Fruit fly (Drosophila melanogaster) whole organism, embryonic: Measurements from ENCODE around the gene CG1440.

Experiments
- Aef1 ChIP-seq: fragments of 200-800 bp; sonication (Bioruptor generic); IDR thresholded peaks from 3 replicates; pipeline ENCODE4 v1.3.6; 2022; ENCODE audit warnings: missing biosample characterization, missing genetic modification characterization
- Bgb ChIP-seq: fragments of 200-800 bp; sonication (Bioruptor generic); IDR thresholded peaks from 2 replicates; pipeline ENCODE4 v1.3.6; 2022; ENCODE audit warnings: missing biosample characterization, missing genetic modification characterization; ENCODE audit not compliant: partially characterized antibody
- Bteb2 ChIP-seq: fragments of 200-800 bp; sonication (Bioruptor generic); optimal IDR thresholded peaks from 2 replicates; lab custom pipeline; 2016; ENCODE audit warnings: missing biosample characterization, missing genetic modification characterization
- CG10979 ChIP-seq: fragments of 200-800 bp; sonication (Bioruptor generic); optimal IDR thresholded peaks from 2 replicates; lab custom pipeline; 2018; ENCODE audit warnings: missing biosample characterization, mild to moderate bottlenecking, missing genetic modification characterization, moderate library complexity
- CG11696 ChIP-seq: fragments of 200-800 bp; sonication (Bioruptor generic); IDR thresholded peaks from 2 replicates; pipeline ENCODE4 v1.3.6; 2022; ENCODE audit warnings: missing biosample characterization, missing genetic modification characterization
- CG14441 ChIP-seq: fragments of 200-800 bp; sonication (Bioruptor generic); IDR thresholded peaks from 2 replicates; pipeline ENCODE4 v1.3.6; 2022; ENCODE audit warnings: missing biosample characterization, missing genetic modification characterization
- CG15073 ChIP-seq: fragments of 200-800 bp; sonication (Bioruptor generic); optimal IDR thresholded peaks from 2 replicates; lab custom pipeline; 2016; ENCODE audit warnings: missing biosample characterization, missing genetic modification characterization
- CG1602 ChIP-seq: fragments of 200-800 bp; sonication (Bioruptor generic); optimal IDR thresholded peaks from 3 replicates; lab custom pipeline; 2016; ENCODE audit warnings: missing biosample characterization, missing genetic modification characterization
- CG17359 ChIP-seq: fragments of 200-800 bp; sonication (Bioruptor generic); optimal IDR thresholded peaks from 3 replicates; lab custom pipeline; 2018; ENCODE audit warnings: missing biosample characterization, mild to moderate bottlenecking, missing genetic modification characterization, moderate library complexity
- CG1792 ChIP-seq: fragments of 200-800 bp; sonication (Bioruptor generic); optimal IDR thresholded peaks from 2 replicates; lab custom pipeline; 2016; ENCODE audit warnings: missing biosample characterization, missing genetic modification characterization
- CG18619 ChIP-seq: fragments of 200-800 bp; sonication (Bioruptor generic); optimal IDR thresholded peaks from 3 replicates; lab custom pipeline; 2017; ENCODE audit warnings: missing biosample characterization, mild to moderate bottlenecking, missing genetic modification characterization
- CG30431 ChIP-seq: fragments of 200-800 bp; sonication (Bioruptor generic); optimal IDR thresholded peaks from 2 replicates; lab custom pipeline; 2017; ENCODE audit warnings: missing biosample characterization, missing genetic modification characterization
- CG3163 ChIP-seq: fragments of 200-800 bp; sonication (Bioruptor generic); optimal IDR thresholded peaks from 3 replicates; lab custom pipeline; 2016; ENCODE audit warnings: missing biosample characterization, missing genetic modification characterization
- CG34376 ChIP-seq: fragments of 200-800 bp; sonication (Bioruptor generic); optimal IDR thresholded peaks from 2 replicates; lab custom pipeline; 2018; ENCODE audit warnings: missing biosample characterization, mild to moderate bottlenecking, missing genetic modification characterization
- CG3847 ChIP-seq: fragments of 200-800 bp; sonication (Bioruptor generic); IDR thresholded peaks from 2 replicates; pipeline ENCODE4 v1.3.6; 2022; ENCODE audit warnings: missing biosample characterization, missing genetic modification characterization
- CG5953 ChIP-seq: fragments of 200-800 bp; sonication (Bioruptor generic); IDR thresholded peaks from 2 replicates; pipeline ENCODE4 v1.3.6; 2022; ENCODE audit warnings: missing biosample characterization, missing genetic modification characterization
- CG7357 ChIP-seq: fragments of 200-800 bp; sonication (Bioruptor generic); IDR thresholded peaks from 3 replicates; pipeline ENCODE4 v1.3.6; 2022; ENCODE audit warnings: missing biosample characterization, missing genetic modification characterization
- CG7745 ChIP-seq: fragments of 200-800 bp; sonication (Bioruptor generic); optimal IDR thresholded peaks from 2 replicates; lab custom pipeline; 2018; ENCODE audit warnings: missing biosample characterization, mild to moderate bottlenecking, missing genetic modification characterization, moderate library complexity
- CG7839 ChIP-seq: fragments of 200-800 bp; sonication (Bioruptor generic); optimal IDR thresholded peaks from 3 replicates; lab custom pipeline; 2018; ENCODE audit warnings: missing biosample characterization, mild to moderate bottlenecking, missing genetic modification characterization, moderate library complexity
- CG8388 ChIP-seq: fragments of 200-800 bp; sonication (Bioruptor generic); optimal IDR thresholded peaks from 2 replicates; lab custom pipeline; 2019; ENCODE audit warnings: missing biosample characterization, mild to moderate bottlenecking, missing genetic modification characterization, moderate library complexity
- D ChIP-seq, 2 experiments: fragments of 200-800 bp in 1 of 2; fragments of >200 bp in 1 of 2; sonication (Bioruptor generic) in 1 of 2; optimal IDR thresholded peaks; 2 replicates in 1 of 2; 3 replicates in 1 of 2; lab custom pipeline; 2017; ENCODE audit warnings: mild to moderate bottlenecking in 1 of 2, missing biosample characterization in 1 of 2, missing genetic modification characterization in 1 of 2, missing genetic modification reagents in 1 of 2
- Dek ChIP-seq: fragments of 200-800 bp; sonication (Bioruptor generic); optimal IDR thresholded peaks from 3 replicates; lab custom pipeline; 2019; ENCODE audit warnings: missing biosample characterization, mild to moderate bottlenecking, missing genetic modification characterization, moderate library complexity
- Dfd ChIP-seq, 2 experiments: fragments of >200 bp; optimal IDR thresholded peaks; 2 replicates each; lab custom pipeline; 2017; ENCODE audit warnings: missing biosample characterization in 2 of 2, missing genetic modification characterization in 2 of 2
- E2f1 ChIP-seq: fragments of 200-800 bp; sonication (Bioruptor generic); IDR thresholded peaks from 2 replicates; pipeline ENCODE4 v1.3.6; 2022; ENCODE audit warnings: missing biosample characterization, missing genetic modification characterization
- E2f2 ChIP-seq: fragments of 200-800 bp; sonication (Bioruptor generic); IDR thresholded peaks from 2 replicates; pipeline ENCODE4 v1.3.6; 2022; ENCODE audit warnings: missing biosample characterization, missing genetic modification characterization
- ERR ChIP-seq: fragments of 200-800 bp; sonication (Bioruptor generic); optimal IDR thresholded peaks from 2 replicates; lab custom pipeline; 2016; ENCODE audit warnings: missing biosample characterization, missing genetic modification characterization
- GATAe ChIP-seq: fragments of 200-800 bp; sonication (Bioruptor generic); conservative IDR thresholded peaks from 2 replicates; pipeline ENCODE4 v1.3.6; 2022; ENCODE audit warnings: missing biosample characterization, missing genetic modification characterization
- HLHmδ ChIP-seq: fragments of 200-800 bp; sonication (Bioruptor generic); optimal IDR thresholded peaks from 2 replicates; lab custom pipeline; 2018; ENCODE audit warnings: missing biosample characterization, mild to moderate bottlenecking, missing genetic modification characterization, moderate library complexity
- Hmx ChIP-seq: fragments of 200-800 bp; sonication (Bioruptor generic); optimal IDR thresholded peaks from 2 replicates; lab custom pipeline; 2016; ENCODE audit warnings: missing biosample characterization, missing genetic modification characterization
- Hr78 ChIP-seq, 2 experiments: fragments of 200-800 bp in 1 of 2; fragments of >200 bp in 1 of 2; sonication (Bioruptor generic) in 1 of 2; optimal IDR thresholded peaks; 2 replicates each; lab custom pipeline; 2017 to 2019; ENCODE audit warnings: missing biosample characterization in 2 of 2, missing genetic modification characterization in 2 of 2, mild to moderate bottlenecking in 1 of 2, moderate library complexity in 1 of 2
- Lim3 ChIP-seq: fragments of 200-800 bp; sonication (Bioruptor generic); IDR thresholded peaks from 2 replicates; pipeline ENCODE4 v1.3.6; 2022; ENCODE audit warnings: missing biosample characterization, missing genetic modification characterization
- Mrtf ChIP-seq: fragments of 200-800 bp; sonication (Bioruptor generic); IDR thresholded peaks from 3 replicates; pipeline ENCODE4 v1.3.6; 2022; ENCODE audit warnings: missing biosample characterization, missing genetic modification characterization
- Sry-β ChIP-seq: fragments of 200-800 bp; sonication (Bioruptor generic); optimal IDR thresholded peaks from 2 replicates; lab custom pipeline; 2018; ENCODE audit warnings: missing biosample characterization, mild to moderate bottlenecking, missing genetic modification characterization, moderate library complexity
- Trl ChIP-seq, 3 experiments: fragments of >200 bp in 2 of 3; fragments of 200-800 bp in 1 of 3; sonication (Bioruptor generic) in 1 of 3; optimal IDR thresholded peaks; 2 replicates in 1 of 3; 3 replicates in 2 of 3; lab custom pipeline; 2016 to 2017; ENCODE audit warnings: missing biosample characterization in 1 of 3, missing genetic modification characterization in 1 of 3
- amos ChIP-seq: fragments of 200-800 bp; sonication (Bioruptor generic); IDR thresholded peaks from 2 replicates; pipeline ENCODE4 v1.3.6; 2022; ENCODE audit warnings: missing biosample characterization, missing genetic modification characterization; ENCODE audit not compliant: partially characterized antibody
- bbx ChIP-seq: fragments of 200-800 bp; sonication (Bioruptor generic); IDR thresholded peaks from 2 replicates; pipeline ENCODE4 v1.3.6; 2022; ENCODE audit warnings: missing biosample characterization, missing genetic modification characterization; ENCODE audit not compliant: partially characterized antibody
- ci ChIP-seq: fragments of 200-800 bp; sonication (Bioruptor generic); IDR thresholded peaks from 3 replicates; pipeline ENCODE4 v1.3.6; 2022; ENCODE audit warnings: missing biosample characterization, missing genetic modification characterization
- dan ChIP-seq: fragments of 200-800 bp; sonication (Bioruptor generic); IDR thresholded peaks from 2 replicates; pipeline ENCODE4 v1.3.6; 2022; ENCODE audit warnings: missing biosample characterization, missing genetic modification characterization
- dimm ChIP-seq: fragments of 200-800 bp; sonication (Bioruptor generic); IDR thresholded peaks from 2 replicates; pipeline ENCODE4 v1.3.6; 2022; ENCODE audit warnings: missing biosample characterization, missing genetic modification characterization
- emc ChIP-seq: fragments of 200-800 bp; sonication (Bioruptor generic); optimal IDR thresholded peaks from 2 replicates; lab custom pipeline; 2016; ENCODE audit warnings: missing biosample characterization, missing genetic modification characterization
- eve ChIP-seq, 2 experiments: fragments of >200 bp; optimal IDR thresholded peaks; 2 replicates each; lab custom pipeline; 2017; ENCODE audit warnings: missing biosample characterization in 2 of 2, missing genetic modification characterization in 2 of 2
- fd96Cb ChIP-seq: fragments of 200-800 bp; sonication (Bioruptor generic); optimal IDR thresholded peaks from 2 replicates; lab custom pipeline; 2018; ENCODE audit warnings: missing biosample characterization, mild to moderate bottlenecking, missing genetic modification characterization, moderate library complexity
- fu2 ChIP-seq: fragments of 200-800 bp; sonication (Bioruptor generic); optimal IDR thresholded peaks from 2 replicates; lab custom pipeline; 2016; ENCODE audit warnings: missing biosample characterization, missing genetic modification characterization
- grn ChIP-seq: fragments of 200-800 bp; sonication (Bioruptor generic); optimal IDR thresholded peaks from 3 replicates; lab custom pipeline; 2017; ENCODE audit warnings: missing biosample characterization, missing genetic modification characterization
- pnt ChIP-seq: fragments of 200-800 bp; sonication (Bioruptor generic); optimal IDR thresholded peaks from 3 replicates; lab custom pipeline; 2016; ENCODE audit warnings: missing biosample characterization, missing genetic modification characterization
- shn ChIP-seq: fragments of 200-800 bp; sonication (Bioruptor generic); optimal IDR thresholded peaks from 3 replicates; lab custom pipeline; 2016; ENCODE audit warnings: missing biosample characterization, missing genetic modification characterization
- sob ChIP-seq: fragments of 200-800 bp; sonication (Bioruptor generic); IDR thresholded peaks from 2 replicates; pipeline ENCODE4 v1.3.6; 2022; ENCODE audit warnings: missing biosample characterization, missing genetic modification characterization
- sr ChIP-seq: fragments of 200-800 bp; sonication (Bioruptor generic); IDR thresholded peaks from 3 replicates; pipeline ENCODE4 v1.3.6; 2022; ENCODE audit warnings: missing biosample characterization, missing genetic modification characterization
- stc ChIP-seq: fragments of 200-800 bp; sonication (Bioruptor generic); IDR thresholded peaks from 2 replicates; pipeline ENCODE4 v1.3.6; 2022; ENCODE audit warnings: missing biosample characterization, missing genetic modification characterization
- twi ChIP-seq: fragments of 200-800 bp; optimal IDR thresholded peaks from 2 replicates; lab custom pipeline; 2019; ENCODE audit warnings: missing biosample characterization, mild to moderate bottlenecking, missing genetic modification characterization, moderate library complexity

Gene CG1440

DNA sequence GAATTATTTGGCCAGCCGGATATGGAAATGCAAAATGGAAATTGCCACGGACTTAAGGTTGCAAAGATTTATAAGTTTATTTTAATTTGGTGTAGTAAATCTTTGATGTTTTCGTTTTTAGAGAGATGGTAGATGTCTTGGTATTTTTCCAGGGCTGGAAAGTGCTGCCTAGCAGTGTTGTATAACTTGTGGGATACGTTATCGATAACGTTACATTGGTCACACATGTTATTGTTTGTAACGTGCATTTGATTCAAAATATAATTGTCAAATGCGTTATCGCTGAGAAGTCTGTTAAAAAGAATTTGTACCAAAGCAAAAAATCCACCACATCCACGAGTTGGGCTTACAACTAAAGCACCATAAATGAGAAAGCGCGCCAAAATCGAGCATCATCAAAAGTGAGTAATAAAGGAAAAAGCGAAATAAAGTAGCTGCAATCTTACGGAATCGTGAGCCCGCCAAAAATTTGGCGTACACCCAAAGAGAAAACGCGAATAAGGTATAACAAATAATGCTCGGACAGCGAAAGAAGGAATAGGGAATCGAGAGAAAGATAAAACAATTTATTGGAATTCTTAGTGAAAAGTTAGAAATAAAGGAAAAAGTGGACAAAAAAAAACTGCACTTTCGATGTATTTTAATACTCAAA, 29.6 kb upstream of the CG1440 start, which contains the start of gene PIG-T (continued):
- no peak for TF ChIP-seq dan (GFP tag; lab: Robert Waterston, UW)
- no peak for TF ChIP-seq Bteb2
- no peak for TF ChIP-seq shn
- TF ChIP-seq CG30431 (GFP tag; lab: Kevin White, UChicago) = no peak
- no peak for TF ChIP-seq dimm
- TF ChIP-seq CG5953 (GFP tag; lab: Robert Waterston, UW) = no peak
- no peak for TF ChIP-seq CG18619 (GFP tag; lab: Kevin White, UChicago)
- TF ChIP-seq Trl (optimal IDR thresholded peaks at IDR 0.05; lab: Kevin White, UChicago) = no peak
- no peak for TF ChIP-seq Trl (GFP tag; optimal IDR thresholded peaks at IDR 0.05; lab: Kevin White, UChicago)
- TF ChIP-seq ERR = no peak
- no peak for TF ChIP-seq CG7357 (GFP tag; lab: Robert Waterston, UW)
- TF ChIP-seq CG15073 = no peak
- TF ChIP-seq CG11696 (GFP tag; lab: Robert Waterston, UW) = no peak
- peak; percentile 11; the same call in 1 of the 2 replicates for TF ChIP-seq sob (GFP tag; lab: Robert Waterston, UW)
- TF ChIP-seq eve (GFP tag; optimal IDR thresholded peaks at IDR 0.05; lab: Kevin White, UChicago) = no peak
- no peak for TF ChIP-seq CG8388 (GFP tag; lab: Kevin White, UChicago)
- no peak for TF ChIP-seq Sry-β
- no peak for TF ChIP-seq pnt (GFP tag; lab: Kevin White, UChicago)
- no peak for TF ChIP-seq CG34376
- TF ChIP-seq E2f1 (GFP tag; lab: Robert Waterston, UW) = no peak
- TF ChIP-seq Bgb (GFP tag; lab: Robert Waterston, UW) = peak; percentile 48; the same call in 1 of the 2 replicates
- TF ChIP-seq ci (GFP tag; lab: Robert Waterston, UW) = no peak
- no peak for TF ChIP-seq bbx (GFP tag; lab: Robert Waterston, UW)
- no peak for TF ChIP-seq emc
- TF ChIP-seq CG1792 (GFP tag; lab: Kevin White, UChicago) = no peak
- no peak for TF ChIP-seq Dfd (GFP tag; optimal IDR thresholded peaks at IDR 0.05; lab: Kevin White, UChicago)
- TF ChIP-seq twi (tag; lab: Kevin White, UChicago) = peak; percentile 62
- peak; percentile 38; the same call in 1 of the 2 replicates for TF ChIP-seq CG3847
- peak; percentile 32; the same call in 1 of the 2 replicates for TF ChIP-seq amos
- TF ChIP-seq GATAe (GFP tag; lab: Robert Waterston, UW) = no peak
- TF ChIP-seq sr (GFP tag; lab: Robert Waterston, UW) = no peak
- TF ChIP-seq fd96Cb (tag; lab: Kevin White, UChicago) = no peak
- TF ChIP-seq E2f2 (GFP tag; lab: Robert Waterston, UW) = peak; percentile 80
- TF ChIP-seq Hr78 (GFP tag; optimal IDR thresholded peaks at IDR 0.05; lab: Kevin White, UChicago) = no peak
- TF ChIP-seq Dek (tag; lab: Kevin White, UChicago) = no peak
- TF ChIP-seq HLHmδ (GFP tag; lab: Kevin White, UChicago) = no peak
- TF ChIP-seq grn = no peak
- TF ChIP-seq Hmx (GFP tag; lab: Kevin White, UChicago) = no peak
- TF ChIP-seq CG14441 (GFP tag; lab: Robert Waterston, UW) = no peak
- TF ChIP-seq stc = no peak
- TF ChIP-seq CG7839 (tag; lab: Kevin White, UChicago) = no peak
- no peak for TF ChIP-seq D (optimal IDR thresholded peaks at IDR 0.05; lab: Kevin White, UChicago)
- no peak for TF ChIP-seq D (GFP tag; optimal IDR thresholded peaks at IDR 0.05; lab: Kevin White, UChicago)
- TF ChIP-seq CG1602 (GFP tag; lab: Kevin White, UChicago) = no peak
- no peak for TF ChIP-seq CG7745 (tag; lab: Kevin White, UChicago)
- no peak for TF ChIP-seq CG17359 (tag; lab: Kevin White, UChicago)
- no peak for TF ChIP-seq Lim3 (GFP tag; lab: Robert Waterston, UW)
- no peak for TF ChIP-seq Mrtf (GFP tag; lab: Robert Waterston, UW)
- no peak for TF ChIP-seq fu2 (GFP tag; lab: Kevin White, UChicago)
- no peak for TF ChIP-seq CG3163 (GFP tag; lab: Kevin White, UChicago)
- TF ChIP-seq Aef1 = no peak
- TF ChIP-seq CG10979 (tag; lab: Kevin White, UChicago) = no peak
